ENCODE assay signal across 2 worm cellular contexts in the genomic region with DNA sequence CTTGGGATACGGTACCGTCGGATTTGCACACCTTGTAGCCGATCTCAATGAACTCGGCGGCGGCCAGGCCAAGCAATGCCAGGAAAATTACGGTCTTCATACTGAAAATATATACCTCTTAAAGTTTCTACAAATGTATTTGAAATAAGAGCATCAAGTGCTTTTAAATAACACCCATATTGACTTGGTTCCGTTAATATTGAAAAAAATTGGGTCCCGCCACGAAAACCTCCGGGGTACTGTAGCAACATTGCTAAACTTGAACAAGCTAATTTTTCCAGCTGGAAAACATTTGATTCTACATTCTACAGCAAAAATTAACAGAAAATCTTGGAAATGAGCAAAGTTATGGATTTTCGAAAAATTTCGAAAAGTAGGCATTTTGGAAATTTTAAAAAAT.
TF ChIP-seq lines count a peak whose summit lies in the region.

Gene heh-1, minus strand, starts transcription at position 101 of the 400 bp plus-strand sequence.

TF ChIP-seq in whole organism, L4 larva, 104 proteins besides CTCF, POLR2A, EP300 and RAD21:
- TF ChIP-seq attf-4 (tag; optimal IDR thresholded peaks at IDR 0.05; lab: Kevin White, UChicago) = no peak
- no peak for TF ChIP-seq rbr-2 (tag; optimal IDR thresholded peaks at IDR 0.05; lab: Kevin White, UChicago)
- TF ChIP-seq ceh-82 (tag; optimal IDR thresholded peaks at IDR 0.05; lab: Kevin White, UChicago) = no peak
- no peak for TF ChIP-seq nhr-76 (tag; optimal IDR thresholded peaks at IDR 0.05; lab: Kevin White, UChicago)
- TF ChIP-seq mdt-29 (GFP tag; IDR thresholded peaks at IDR 0.05; lab: Robert Waterston, UW) = no peak
- TF ChIP-seq spr-3 (GFP tag; optimal IDR thresholded peaks at IDR 0.05; lab: Kevin White, UChicago) = no peak
- TF ChIP-seq aha-1 (tag; lab: Kevin White, UChicago) = peak; percentile 62

TF ChIP-seq in whole organism, young adult, 124 proteins besides CTCF, POLR2A, EP300 and RAD21:
- no peak for TF ChIP-seq xnd-1 (tag; optimal IDR thresholded peaks at IDR 0.05; lab: Kevin White, UChicago)
- 0 out of 2 replicates have a peak, but pooled peaks have one; percentile 11 for TF ChIP-seq aptf-2 (GFP tag; conservative IDR thresholded peaks at IDR 0.05; lab: Robert Waterston, UW)
